Fruit fly (Drosophila melanogaster): ENCODE results near the gene Raf.
A peak's percentile ranks its signal among the peaks of the same experiment; 100 is the strongest.

Gene Raf

DNA sequence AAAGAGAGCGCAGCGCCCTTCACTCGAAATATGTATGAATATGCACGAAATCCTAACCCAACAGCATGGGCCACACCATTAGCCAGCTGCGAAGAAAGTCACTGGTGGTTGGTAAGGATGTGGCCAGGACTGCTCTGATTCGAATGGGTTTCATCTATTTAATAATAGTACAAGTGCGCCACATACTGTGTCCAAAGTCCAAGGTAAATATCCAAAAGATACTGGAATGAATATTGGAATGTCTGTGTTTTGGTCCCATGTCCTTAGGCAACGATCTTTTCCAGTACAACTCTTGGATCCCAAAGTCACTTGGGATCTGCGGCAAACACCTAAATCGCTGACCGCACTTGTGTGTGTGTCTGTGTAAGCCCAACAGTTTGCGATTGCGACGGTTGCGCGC, 11.0 kb downstream of the Raf start (continued):
- TF ChIP-seq Aef1 (GFP tag; IDR thresholded peaks at IDR 0.05) (peak; percentile 56), CG12391 (tag; optimal IDR thresholded peaks at IDR 0.05) (peak; percentile 49), crc (GFP tag; optimal IDR thresholded peaks at IDR 0.05) (peak; percentile 42), Asciz (GFP tag; optimal IDR thresholded peaks at IDR 0.05) (peak; percentile 27), sens-2 (GFP tag; IDR thresholded peaks at IDR 0.05) (no peak), sr (GFP tag; IDR thresholded peaks at IDR 0.05) (no peak), CG12219 (GFP tag; optimal IDR thresholded peaks at IDR 0.05) (peak; percentile 47), cwo (GFP tag; optimal IDR thresholded peaks at IDR 0.05) (no peak), CG10565 (GFP tag; optimal IDR thresholded peaks at IDR 0.05) (no peak), CG2129 (GFP tag; IDR thresholded peaks at IDR 0.05; ENCODE audit: partially characterized antibody) (no peak), CG4730 (GFP tag; IDR thresholded peaks at IDR 0.05) (peak; percentile 56), CG12299 (tag; optimal IDR thresholded peaks at IDR 0.05) (peak; percentile 17), CG4820 (GFP tag; optimal IDR thresholded peaks at IDR 0.05) (peak; percentile 28), CTCF (GFP tag; optimal IDR thresholded peaks at IDR 0.05) (no peak), CG7271 (tag; optimal IDR thresholded peaks at IDR 0.05) (no peak), row (GFP tag; IDR thresholded peaks at IDR 0.05) (peak; percentile 50; the same call in 2 of the 3 replicates), sqz (GFP tag; optimal IDR thresholded peaks at IDR 0.05) (no peak), CG10654 (GFP tag; optimal IDR thresholded peaks at IDR 0.05) (peak; percentile 54), pros (GFP tag; optimal IDR thresholded peaks at IDR 0.05) (no peak), CG8944 (GFP tag; optimal IDR thresholded peaks at IDR 0.05) (peak; percentile 37), CG3281 (GFP tag; optimal IDR thresholded peaks at IDR 0.05) (peak; percentile 37), ap (GFP tag; IDR thresholded peaks at IDR 0.05) (peak; percentile 28; the same call in 1 of the 2 replicates), CG34224 (GFP tag; IDR thresholded peaks at IDR 0.05; ENCODE audit: partially characterized antibody) (no peak), ci (GFP tag; IDR thresholded peaks at IDR 0.05) (peak; percentile 63), psq (GFP tag; optimal IDR thresholded peaks at IDR 0.05) (peak; percentile 13), HLH3B (GFP tag; IDR thresholded peaks at IDR 0.05) (peak; percentile 59), Ptx1 (GFP tag; IDR thresholded peaks at IDR 0.05) (peak; percentile 79), pfk (GFP tag; optimal IDR thresholded peaks at IDR 0.05) (no peak), B-H1 (GFP tag; IDR thresholded peaks at IDR 0.05) (peak; percentile 51; the same call in 2 of the 3 replicates), CG6854 (GFP tag; optimal IDR thresholded peaks at IDR 0.05) (no peak), Deaf1 (tag; optimal IDR thresholded peaks at IDR 0.05) (no peak), zfh1 (GFP tag; IDR thresholded peaks at IDR 0.05) (peak; percentile 61; the same call in 2 of the 3 replicates), CG9932 (GFP tag; IDR thresholded peaks at IDR 0.05) (no peak), scrt (GFP tag; optimal IDR thresholded peaks at IDR 0.05) (peak; percentile 2), CG13624 (GFP tag; optimal IDR thresholded peaks at IDR 0.05) (peak; percentile 12), CG17829 (tag; optimal IDR thresholded peaks at IDR 0.05) (peak; percentile 16), CG31441 (GFP tag; IDR thresholded peaks at IDR 0.05) (peak; percentile 70), D19B (GFP tag; optimal IDR thresholded peaks at IDR 0.05) (peak; percentile 22), tna (GFP tag; IDR thresholded peaks at IDR 0.05; ENCODE audit: partially characterized antibody) (no peak), sens (GFP tag) (peak; percentile 91), CG17385 (GFP tag; optimal IDR thresholded peaks at IDR 0.05) (no peak), tup (GFP tag; optimal IDR thresholded peaks at IDR 0.05) (no peak), prd (optimal IDR thresholded peaks at IDR 0.05) (no peak), prd (GFP tag; IDR thresholded peaks at IDR 0.05) (peak; percentile 72; the same call in 2 of the 3 replicates), jing (GFP tag; optimal IDR thresholded peaks at IDR 0.05) (peak; percentile 39), C15 (GFP tag; IDR thresholded peaks at IDR 0.05) (no peak), CG7556 (GFP tag; optimal IDR thresholded peaks at IDR 0.05) (peak; percentile 77), Vsx1 (GFP tag; optimal IDR thresholded peaks at IDR 0.05) (peak; percentile 37), ro (GFP tag; IDR thresholded peaks at IDR 0.05) (no peak), az2 (GFP tag; optimal IDR thresholded peaks at IDR 0.05) (peak; percentile 41), vfl (GFP tag; optimal IDR thresholded peaks at IDR 0.05) (no peak), HLHmδ (GFP tag; optimal IDR thresholded peaks at IDR 0.05) (no peak)
